Fruit fly (Drosophila melanogaster) whole organism, adult: ENCODE data around the gene ecd.

Experiments
- CG14711 ChIP-seq: fragments of 200-800 bp; sonication (Bioruptor generic); optimal IDR thresholded peaks from 2 replicates; lab custom pipeline; 2018; ENCODE audit warnings: missing biosample characterization, mild to moderate bottlenecking, missing genetic modification characterization, moderate library complexity
- CG5204 ChIP-seq: fragments of 200-800 bp; sonication (Bioruptor generic); optimal IDR thresholded peaks from 2 replicates; lab custom pipeline; 2016; ENCODE audit warnings: missing biosample characterization, missing genetic modification characterization
- CG7045 ChIP-seq: fragments of 200-800 bp; sonication (Bioruptor generic); optimal IDR thresholded peaks from 2 replicates; lab custom pipeline; 2017; ENCODE audit warnings: missing biosample characterization, mild to moderate bottlenecking, missing genetic modification characterization
- Hr96 ChIP-seq: fragments of 200-800 bp; sonication (Bioruptor generic); optimal IDR thresholded peaks from 2 replicates; lab custom pipeline; 2016; ENCODE audit warnings: missing biosample characterization, missing genetic modification characterization

DNA sequence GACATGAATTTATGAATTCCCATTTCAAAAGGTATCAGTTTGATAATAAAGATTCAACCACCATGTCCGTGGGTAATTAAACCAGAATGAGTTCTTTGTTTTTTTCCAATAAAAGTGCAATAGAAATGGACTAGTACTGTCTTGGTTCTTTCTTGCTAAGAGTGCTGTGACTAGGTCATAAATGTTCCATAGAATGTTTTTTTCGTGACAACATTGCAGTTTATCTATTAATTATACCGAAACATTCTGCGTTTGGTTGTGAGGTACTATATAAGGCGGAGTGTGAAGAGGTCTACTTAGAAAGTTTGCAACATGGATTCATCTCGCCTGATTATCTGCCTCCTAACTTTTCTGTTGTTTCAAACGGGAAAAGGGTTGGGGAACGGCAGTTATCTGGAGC lies 1.9 kb upstream of the ecd start, which contains the start of gene obst-I:
- TF ChIP-seq CG14711 (no peak), CG5204 (GFP tag; lab: Kevin White, UChicago) (no peak), CG7045 (no peak), Hr96 (GFP tag; lab: Kevin White, UChicago) (no peak)
